Worm (Caenorhabditis elegans): Measurements from ENCODE around the gene H03G16.7.

- no peak for TF ChIP-seq madf-2 (tag; optimal IDR thresholded peaks at IDR 0.05)
- TF ChIP-seq elt-2 (tag; optimal IDR thresholded peaks at IDR 0.05), result no peak
Observed at ce11 chrX:15079406-15079805, 23.6 kb upstream of the H03G16.7 start.

All from whole organism, late embryonic.